Worm (Caenorhabditis elegans) whole organism, L1 larva: ENCODE data around the gene C27B7.9.

ENCODE experiments used
- C16A3.4 ChIP-seq: fragments of 150-350 bp; optimal IDR thresholded peaks from 2 replicates; lab custom pipeline; 2014; ENCODE audit warnings: missing biosample characterization, missing genetic modification characterization
- F16B12.6 ChIP-seq: fragments of 150-350 bp; optimal IDR thresholded peaks from 2 replicates; lab custom pipeline; 2014; ENCODE audit warnings: missing biosample characterization, missing genetic modification characterization
- alr-1 ChIP-seq: fragments of 200-800 bp; sonication (Bioruptor generic); optimal IDR thresholded peaks from 2 replicates; lab custom pipeline; 2018; ENCODE audit warnings: borderline replicate concordance, mild to moderate bottlenecking, missing genetic modification characterization, missing compliant biosample characterization
- aly-2 ChIP-seq: fragments of 150-350 bp; optimal IDR thresholded peaks from 2 replicates; lab custom pipeline; 2014; ENCODE audit warnings: missing biosample characterization, missing genetic modification characterization
- ama-1 ChIP-seq: fragments of 150-350 bp; optimal IDR thresholded peaks from 2 replicates; lab custom pipeline; 2014
- blmp-1 ChIP-seq: fragments of 150-350 bp; optimal IDR thresholded peaks from 2 replicates; lab custom pipeline; 2014; ENCODE audit warnings: missing biosample characterization, missing genetic modification characterization
- ceh-88 ChIP-seq: fragments of 200-800 bp; sonication (Bioruptor generic); IDR thresholded peaks from 2 replicates; pipeline ENCODE4 v1.3.6; 2022; ENCODE audit warnings: missing genetic modification characterization, missing compliant biosample characterization
- ces-1 ChIP-seq: fragments of 150-350 bp; optimal IDR thresholded peaks from 2 replicates; lab custom pipeline; 2014; ENCODE audit warnings: missing biosample characterization, missing genetic modification reagents, missing genetic modification characterization
- dpl-1 ChIP-seq, 3 experiments: fragments of 150-350 bp in 2 of 3; sonication (generic microtip) in 1 of 3; optimal IDR thresholded peaks; 2 replicates each; lab custom pipeline; 2014 to 2017; ENCODE audit warnings: missing biosample characterization in 3 of 3, missing genetic modification characterization in 3 of 3, missing genetic modification reagents in 3 of 3
- dsc-1 ChIP-seq: sonication (generic microtip); optimal IDR thresholded peaks from 2 replicates; lab custom pipeline; 2016; ENCODE audit warnings: mild to moderate bottlenecking, missing genetic modification characterization, missing compliant biosample characterization
- efl-1 ChIP-seq, 4 experiments: fragments of 150-350 bp; optimal IDR thresholded peaks in 3 of 4; peaks in 1 of 4; 1 replicate in 1 of 4; 2 replicates in 3 of 4; lab custom pipeline; 2014; ENCODE audit warnings: missing biosample characterization in 2 of 4, missing genetic modification characterization in 2 of 4, missing genetic modification reagents in 2 of 4
- efl-3 ChIP-seq: fragments of 200-800 bp; sonication (Bioruptor generic); optimal IDR thresholded peaks from 2 replicates; lab custom pipeline; 2018; ENCODE audit warnings: mild to moderate bottlenecking, missing genetic modification characterization, missing compliant biosample characterization
- egl-13 ChIP-seq: sonication (generic microtip); optimal IDR thresholded peaks from 2 replicates; lab custom pipeline; 2016; ENCODE audit warnings: missing genotype, missing genetic modification reagents, missing genetic modification characterization, missing compliant biosample characterization
- egl-27 ChIP-seq, 2 experiments: fragments of 150-350 bp in 1 of 2; sonication (generic microtip); optimal IDR thresholded peaks; 3 replicates each; lab custom pipeline; 2017 to 2018; ENCODE audit warnings: missing biosample characterization in 2 of 2, missing genetic modification characterization in 2 of 2, missing genetic modification reagents in 2 of 2
- elt-2 ChIP-seq: sonication (generic microtip); optimal IDR thresholded peaks from 2 replicates; lab custom pipeline; 2016; ENCODE audit warnings: missing genetic modification characterization, mild to moderate bottlenecking, inconsistent platforms, missing compliant biosample characterization, missing genetic modification reagents
- elt-3 ChIP-seq, 6 experiments: fragments of 150-350 bp in 1 of 6; sonication (generic microtip); optimal IDR thresholded peaks; 2 replicates each; lab custom pipeline; 2017 to 2018; ENCODE audit warnings: missing biosample characterization in 6 of 6, missing genetic modification characterization in 6 of 6, inconsistent platforms in 1 of 6
- fkh-10 ChIP-seq: sonication (generic microtip); optimal IDR thresholded peaks from 2 replicates; lab custom pipeline; 2017; ENCODE audit warnings: missing biosample characterization, missing genetic modification reagents, missing genetic modification characterization
- fkh-8 ChIP-seq: sonication (generic microtip); optimal IDR thresholded peaks from 2 replicates; lab custom pipeline; 2016; ENCODE audit warnings: mild to moderate bottlenecking, missing genetic modification characterization, missing compliant biosample characterization
- grh-1 ChIP-seq: fragments of 200-800 bp; sonication (Bioruptor generic); IDR thresholded peaks from 2 replicates; pipeline ENCODE4 v1.3.6; 2022; ENCODE audit warnings: missing genetic modification reagents, missing genetic modification characterization, missing compliant biosample characterization
- hlh-4 ChIP-seq: sonication (generic microtip); optimal IDR thresholded peaks from 2 replicates; lab custom pipeline; 2016; ENCODE audit warnings: mild to moderate bottlenecking, missing genetic modification characterization, missing compliant biosample characterization
- hpl-2 ChIP-seq: fragments of 150-350 bp; optimal IDR thresholded peaks from 2 replicates; lab custom pipeline; 2014; ENCODE audit warnings: missing biosample characterization, missing genetic modification reagents, missing genetic modification characterization
- irx-1 ChIP-seq: sonication (generic microtip); optimal IDR thresholded peaks from 2 replicates; lab custom pipeline; 2016; ENCODE audit warnings: missing genetic modification characterization, missing compliant biosample characterization
- isw-1 ChIP-seq: fragments of 200-800 bp; sonication (Bioruptor generic); IDR thresholded peaks from 2 replicates; pipeline ENCODE4 v1.3.6; 2022; ENCODE audit warnings: missing genetic modification characterization, missing compliant biosample characterization
- lin-13 ChIP-seq: fragments of 150-350 bp; optimal IDR thresholded peaks from 2 replicates; lab custom pipeline; 2014; ENCODE audit warnings: missing biosample characterization, missing genetic modification reagents, missing genetic modification characterization
- lin-15B ChIP-seq: fragments of 150-350 bp; sonication (generic microtip); optimal IDR thresholded peaks from 3 replicates; lab custom pipeline; 2014; ENCODE audit warnings: missing biosample characterization, missing genetic modification characterization
- lin-35 ChIP-seq, 2 experiments: fragments of 150-350 bp; optimal IDR thresholded peaks; 2 replicates each; lab custom pipeline; 2014; ENCODE audit warnings: missing biosample characterization in 2 of 2, missing genetic modification characterization in 2 of 2, missing genetic modification reagents in 2 of 2
- lir-3 ChIP-seq: sonication (generic microtip); optimal IDR thresholded peaks from 2 replicates; lab custom pipeline; 2016; ENCODE audit warnings: mild to moderate bottlenecking, missing genetic modification characterization, moderate library complexity, missing compliant biosample characterization; ENCODE audit not compliant: poor library complexity
- mdl-1 ChIP-seq, 2 experiments: fragments of 150-350 bp; optimal IDR thresholded peaks; 2 replicates each; lab custom pipeline; 2014 to 2017; ENCODE audit warnings: missing biosample characterization in 2 of 2, missing genetic modification characterization in 2 of 2, inconsistent platforms in 1 of 2
- mef-2 ChIP-seq: fragments of 150-350 bp; optimal IDR thresholded peaks from 2 replicates; lab custom pipeline; 2014; ENCODE audit warnings: missing biosample characterization, missing genetic modification characterization
- mep-1 ChIP-seq: fragments of 150-350 bp; optimal IDR thresholded peaks from 2 replicates; lab custom pipeline; 2014; ENCODE audit warnings: missing biosample characterization, missing genetic modification characterization
- nhr-237 ChIP-seq: fragments of 150-350 bp; optimal IDR thresholded peaks from 2 replicates; lab custom pipeline; 2014; ENCODE audit warnings: missing biosample characterization, missing genetic modification characterization
- nhr-47 ChIP-seq: sonication (generic microtip); optimal IDR thresholded peaks from 2 replicates; lab custom pipeline; 2016; ENCODE audit warnings: mild to moderate bottlenecking, missing genetic modification characterization, moderate library complexity, missing compliant biosample characterization
- nhr-71 ChIP-seq: sonication (generic microtip); optimal IDR thresholded peaks from 2 replicates; lab custom pipeline; 2016; ENCODE audit warnings: mild to moderate bottlenecking, missing genetic modification characterization, moderate library complexity, missing compliant biosample characterization
- nhr-76 ChIP-seq: sonication (generic microtip); optimal IDR thresholded peaks from 2 replicates; lab custom pipeline; 2017; ENCODE audit warnings: missing biosample characterization, missing genetic modification characterization
- nhr-77 ChIP-seq: fragments of 150-350 bp; optimal IDR thresholded peaks from 2 replicates; lab custom pipeline; 2014; ENCODE audit warnings: missing biosample characterization, missing genetic modification characterization
- nhr-84 ChIP-seq: sonication (generic microtip); optimal IDR thresholded peaks from 2 replicates; lab custom pipeline; 2017; ENCODE audit warnings: missing biosample characterization, missing genetic modification characterization
- nhr-90 ChIP-seq: sonication (generic microtip); optimal IDR thresholded peaks from 2 replicates; lab custom pipeline; 2016; ENCODE audit warnings: mild to moderate bottlenecking, missing genetic modification characterization, missing compliant biosample characterization; ENCODE audit not compliant: poor library complexity
- pqm-1 ChIP-seq: sonication (generic microtip); optimal IDR thresholded peaks from 3 replicates; lab custom pipeline; 2017; ENCODE audit warnings: missing biosample characterization, missing genetic modification characterization
- snpc-4 ChIP-seq: fragments of 150-350 bp; optimal IDR thresholded peaks from 2 replicates; lab custom pipeline; 2014; ENCODE audit warnings: missing biosample characterization, missing genetic modification characterization
- snu-23 ChIP-seq: sonication (generic microtip); optimal IDR thresholded peaks from 2 replicates; lab custom pipeline; 2016; ENCODE audit warnings: missing genetic modification characterization, missing compliant biosample characterization
- sox-4 ChIP-seq: sonication (generic microtip); optimal IDR thresholded peaks from 2 replicates; lab custom pipeline; 2016; ENCODE audit warnings: missing genetic modification characterization, missing compliant biosample characterization
- sup-37 ChIP-seq: fragments of 200-800 bp; sonication (Bioruptor generic); optimal IDR thresholded peaks from 2 replicates; lab custom pipeline; 2018; ENCODE audit warnings: mild to moderate bottlenecking, missing genetic modification characterization, missing compliant biosample characterization
- unc-130 ChIP-seq: fragments of 150-350 bp; optimal IDR thresholded peaks from 2 replicates; lab custom pipeline; 2017; ENCODE audit warnings: missing biosample characterization, missing genetic modification characterization, inconsistent platforms
- unc-30 ChIP-seq: sonication (generic microtip); optimal IDR thresholded peaks from 2 replicates; lab custom pipeline; 2017; ENCODE audit warnings: missing biosample characterization, missing genetic modification characterization
- unc-62 ChIP-seq: fragments of 150-350 bp; optimal IDR thresholded peaks from 2 replicates; lab custom pipeline; 2014; ENCODE audit warnings: missing biosample characterization, missing genetic modification reagents, missing genetic modification characterization
- unc-86 ChIP-seq: sonication (generic microtip); optimal IDR thresholded peaks from 2 replicates; lab custom pipeline; 2016; ENCODE audit warnings: missing genetic modification characterization, missing compliant biosample characterization
- unc-98 ChIP-seq: fragments of 200-800 bp; sonication (Bioruptor generic); IDR thresholded peaks from 2 replicates; pipeline ENCODE4 v1.3.6; 2022; ENCODE audit warnings: missing genetic modification characterization, missing compliant biosample characterization
- vab-15 ChIP-seq: sonication (generic microtip); optimal IDR thresholded peaks from 2 replicates; lab custom pipeline; 2017; ENCODE audit warnings: missing genotype, mild to moderate bottlenecking, missing genetic modification characterization, missing compliant biosample characterization
- xbp-1 ChIP-seq: sonication (generic microtip); optimal IDR thresholded peaks from 2 replicates; lab custom pipeline; 2016; ENCODE audit warnings: missing genetic modification characterization, missing compliant biosample characterization
- zag-1 ChIP-seq: fragments of 150-350 bp; optimal IDR thresholded peaks from 2 replicates; lab custom pipeline; 2014; ENCODE audit warnings: missing biosample characterization, missing genetic modification characterization
- ztf-11 ChIP-seq, 2 experiments: sonication (generic microtip); optimal IDR thresholded peaks; 2 replicates each; lab custom pipeline; 2016 to 2017; ENCODE audit warnings: missing genetic modification characterization in 2 of 2, missing biosample characterization in 1 of 2, missing compliant biosample characterization in 1 of 2

The C27B7.9 gene

ce11 chrIV:8926511-8926910 is 10.6 kb upstream of the C27B7.9 start:
- TF ChIP-seq hlh-4 (tag; lab: Kevin White, UChicago), result no peak
- TF ChIP-seq fkh-10, result no peak
- TF ChIP-seq lin-35 (GFP tag; optimal IDR thresholded peaks at IDR 0.05; lab: Kevin White, UChicago), result no peak
- TF ChIP-seq isw-1 (GFP tag; lab: Robert Waterston, UW), result no peak
- TF ChIP-seq elt-2 (tag; lab: Kevin White, UChicago), result no peak
- TF ChIP-seq unc-30, result no peak
- TF ChIP-seq nhr-90 (tag; lab: Kevin White, UChicago), result no peak

DNA sequence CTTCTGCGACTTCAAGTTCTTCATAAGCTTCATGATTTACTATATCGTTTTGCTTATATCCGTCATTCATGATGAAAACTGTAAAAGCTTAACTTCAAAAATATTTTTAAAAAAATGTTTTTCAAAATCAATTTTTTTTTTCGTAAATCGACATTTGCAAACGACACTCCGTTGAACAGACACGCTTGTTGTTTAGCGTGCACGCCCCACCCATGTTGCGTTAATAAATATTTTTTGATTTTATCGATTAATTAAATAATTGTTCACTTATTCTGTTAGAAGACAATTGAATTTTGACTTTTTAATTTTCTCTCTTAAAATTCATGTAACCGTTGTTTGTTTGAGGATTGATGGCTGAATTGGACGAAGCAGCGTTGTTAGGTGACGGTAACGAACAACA is 10.1 kb upstream of the C27B7.9 start, which contains the start of the genes D1046.2 and cfim-2:
TSS of gene D1046.2 (minus strand) at position 78 of the 400 bp plus-strand sequence.
TSS of gene cfim-2 (plus strand) at position 335 of the 400 bp plus-strand sequence.
- TF ChIP-seq ceh-88 (GFP tag; lab: Robert Waterston, UW), result no peak
- no peak for TF ChIP-seq zag-1 (tag; lab: Kevin White, UChicago)
- no peak for TF ChIP-seq nhr-77 (tag; lab: Kevin White, UChicago)
- peak in 1 of 2 experiments; percentile 48 for TF ChIP-seq lin-35 (GFP tag; optimal IDR thresholded peaks at IDR 0.05; lab: Kevin White, UChicago)
- TF ChIP-seq lin-15B, result peak; percentile 12
- no peak for TF ChIP-seq unc-62
- no peak for TF ChIP-seq egl-27 (tag; optimal IDR thresholded peaks at IDR 0.05; lab: Kevin White, UChicago)
- no peak for TF ChIP-seq fkh-10
- no peak for TF ChIP-seq alr-1
- TF ChIP-seq aly-2 (tag; lab: Kevin White, UChicago), result no peak
- peak; percentile 39 for TF ChIP-seq nhr-71 (tag; lab: Kevin White, UChicago)
- TF ChIP-seq unc-130 (tag; lab: Kevin White, UChicago), result peak; percentile 47
- no peak for TF ChIP-seq snpc-4 (tag; lab: Kevin White, UChicago)
- TF ChIP-seq lir-3, result no peak
- TF ChIP-seq hpl-2 (GFP tag; lab: Kevin White, UChicago), result no peak
- peak; percentile 37 for TF ChIP-seq snu-23 (GFP tag; lab: Kevin White, UChicago)
- TF ChIP-seq dsc-1, result no peak
- no peak for TF ChIP-seq lin-13 (GFP tag; lab: Kevin White, UChicago)
- TF ChIP-seq unc-30, result no peak
- no peak for TF ChIP-seq unc-86 (tag; lab: Kevin White, UChicago)
- no peak for TF ChIP-seq F16B12.6 (tag; lab: Kevin White, UChicago)
- no peak for TF ChIP-seq nhr-84 (tag; lab: Kevin White, UChicago)
- TF ChIP-seq elt-3 (tag; optimal IDR thresholded peaks at IDR 0.05; lab: Kevin White, UChicago), result no peak
- peak; percentile 1 for TF ChIP-seq xbp-1 (tag; lab: Kevin White, UChicago)
- TF ChIP-seq mep-1 (tag; lab: Kevin White, UChicago), result peak; percentile 41
- TF ChIP-seq egl-13 (tag; lab: Kevin White, UChicago), result no peak
- peak; percentile 28 for TF ChIP-seq C16A3.4
- no peak for TF ChIP-seq mef-2 (tag; lab: Kevin White, UChicago)
- TF ChIP-seq ztf-11 (tag; optimal IDR thresholded peaks at IDR 0.05; lab: Kevin White, UChicago), result no peak
- TF ChIP-seq unc-98, result no peak
- no peak for TF ChIP-seq ama-1
- peak; percentile 5 to 33 (median 27) for TF ChIP-seq dpl-1 (GFP tag; optimal IDR thresholded peaks at IDR 0.05; lab: Kevin White, UChicago)
- TF ChIP-seq irx-1 (tag; lab: Kevin White, UChicago), result no peak
- no peak for TF ChIP-seq nhr-237 (tag; lab: Kevin White, UChicago)
- no peak for TF ChIP-seq sox-4 (tag; lab: Kevin White, UChicago)
- no peak for TF ChIP-seq fkh-8
- TF ChIP-seq pqm-1 (tag; lab: Kevin White, UChicago), result no peak
- TF ChIP-seq sup-37, result no peak
- TF ChIP-seq grh-1 (GFP tag; lab: Robert Waterston, UW), result no peak
- TF ChIP-seq blmp-1, result peak; percentile 46
- no peak for TF ChIP-seq mdl-1 (tag; optimal IDR thresholded peaks at IDR 0.05; lab: Kevin White, UChicago)
- peak; percentile 4 to 33 for TF ChIP-seq efl-1 (optimal IDR thresholded peaks at IDR 0.05; lab: Kevin White, UChicago)
- peak; percentile 14 to 86 for TF ChIP-seq efl-1 (GFP tag; optimal IDR thresholded peaks at IDR 0.05 in 1 of 2; lab: Kevin White, UChicago)
- TF ChIP-seq efl-3, result no peak
- no peak for TF ChIP-seq nhr-76 (tag; lab: Kevin White, UChicago)
- no peak for TF ChIP-seq ces-1
- peak; percentile 30 for TF ChIP-seq nhr-47 (tag; lab: Kevin White, UChicago)
- TF ChIP-seq hlh-4 (tag; lab: Kevin White, UChicago), result no peak
- no peak for TF ChIP-seq vab-15 (tag; lab: Kevin White, UChicago)
